Fruit fly (Drosophila melanogaster): ENCODE data around the gene IntS11.

The IntS11 gene

DNA sequence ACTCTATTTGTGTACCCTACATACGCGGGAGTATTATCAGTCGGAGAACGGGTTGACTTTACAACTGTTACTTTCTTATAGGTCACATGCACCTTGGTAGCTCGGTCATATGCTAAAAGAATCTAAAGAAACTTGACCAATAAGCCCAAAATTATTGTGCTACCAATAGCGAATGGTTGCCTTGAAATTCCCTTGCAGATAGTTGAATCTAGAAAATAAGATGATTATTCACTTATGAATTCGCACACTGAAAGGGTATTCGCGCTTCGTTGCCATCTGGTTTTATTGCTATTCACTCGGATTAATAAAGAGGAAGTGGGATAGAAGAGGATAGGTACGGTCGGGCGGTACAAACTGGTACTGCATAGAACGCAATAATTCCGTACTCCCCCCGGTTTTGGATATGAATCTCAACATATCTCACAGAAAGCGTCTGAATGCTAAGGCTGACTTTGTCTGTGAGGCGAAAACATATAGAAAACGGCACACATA, 28.7 kb downstream of the IntS11 start (continued):
- peak; percentile 83 for TF ChIP-seq nmo (GFP tag; optimal IDR thresholded peaks at IDR 0.05)
- TF ChIP-seq Xbp1 (GFP tag; optimal IDR thresholded peaks at IDR 0.05) = peak; percentile 72
- TF ChIP-seq CG18011 (GFP tag; optimal IDR thresholded peaks at IDR 0.05) = peak; percentile 25
- no peak for TF ChIP-seq mld (GFP tag; IDR thresholded peaks at IDR 0.05; ENCODE audit: partially characterized antibody)
- TF ChIP-seq dm (GFP tag; optimal IDR thresholded peaks at IDR 0.05) = peak; percentile 33
- peak; percentile 32 for TF ChIP-seq CG10462 (GFP tag; optimal IDR thresholded peaks at IDR 0.05)
- TF ChIP-seq rib (GFP tag; IDR thresholded peaks at IDR 0.05) = peak; percentile 56
- TF ChIP-seq CG13287 (GFP tag; IDR thresholded peaks at IDR 0.05; ENCODE audit: partially characterized antibody) = no peak
- TF ChIP-seq gfzf (GFP tag; optimal IDR thresholded peaks at IDR 0.05) = no peak
- TF ChIP-seq CG4854 (GFP tag; optimal IDR thresholded peaks at IDR 0.05) = peak; percentile 56
- TF ChIP-seq CG11093 (GFP tag; IDR thresholded peaks at IDR 0.05) = peak; percentile 53; the same call in 1 of the 3 replicates
- TF ChIP-seq Meics (GFP tag; optimal IDR thresholded peaks at IDR 0.05) = peak; percentile 76
- peak; percentile 89 for TF ChIP-seq dysf (GFP tag; IDR thresholded peaks at IDR 0.05)
- peak; percentile 78 for TF ChIP-seq Ptx1 (GFP tag; IDR thresholded peaks at IDR 0.05)
- no peak for TF ChIP-seq CG14860 (GFP tag; IDR thresholded peaks at IDR 0.05; ENCODE audit: partially characterized antibody)
- peak; percentile 22 for TF ChIP-seq CG6683 (GFP tag; optimal IDR thresholded peaks at IDR 0.05)
- peak; percentile 51 for TF ChIP-seq Nf-YC (tag; optimal IDR thresholded peaks at IDR 0.05)
- peak; percentile 73 for TF ChIP-seq Aef1 (GFP tag; IDR thresholded peaks at IDR 0.05)
- TF ChIP-seq fd96Cb (tag; optimal IDR thresholded peaks at IDR 0.05) = peak; percentile 68
- no peak for TF ChIP-seq lov (optimal IDR thresholded peaks at IDR 0.05)
- no peak for TF ChIP-seq lov (GFP tag; IDR thresholded peaks at IDR 0.05)
- TF ChIP-seq en (GFP tag; optimal IDR thresholded peaks at IDR 0.05) = no peak
- TF ChIP-seq Dref (GFP tag; IDR thresholded peaks at IDR 0.05) = no peak
- no peak for TF ChIP-seq CkIIα-i1 (GFP tag; IDR thresholded peaks at IDR 0.05)
- TF ChIP-seq zf30C (GFP tag; optimal IDR thresholded peaks at IDR 0.05) = no peak
- TF ChIP-seq Med (GFP tag) = peak; percentile 96
- peak; percentile 54 for TF ChIP-seq Bdp1 (GFP tag; optimal IDR thresholded peaks at IDR 0.05)
- peak; percentile 53; the same call in 1 of the 2 replicates for TF ChIP-seq chm (GFP tag; IDR thresholded peaks at IDR 0.05)
- TF ChIP-seq CG17186 (GFP tag; optimal IDR thresholded peaks at IDR 0.05) = no peak
- no peak for TF ChIP-seq Hey (tag; optimal IDR thresholded peaks at IDR 0.05)
- peak; percentile 42 for TF ChIP-seq Atf3 (GFP tag; optimal IDR thresholded peaks at IDR 0.05)
- TF ChIP-seq CG17359 (tag; optimal IDR thresholded peaks at IDR 0.05) = peak; percentile 57
- TF ChIP-seq CG15073 (GFP tag; optimal IDR thresholded peaks at IDR 0.05) = no peak
- no peak for TF ChIP-seq bigmax (GFP tag; optimal IDR thresholded peaks at IDR 0.05)
- peak; percentile 61 for TF ChIP-seq Hr3 (GFP tag; optimal IDR thresholded peaks at IDR 0.05)
- TF ChIP-seq prd (optimal IDR thresholded peaks at IDR 0.05) = no peak
- peak; percentile 80 for TF ChIP-seq prd (GFP tag; IDR thresholded peaks at IDR 0.05)
- TF ChIP-seq klu (GFP tag; IDR thresholded peaks at IDR 0.05) = peak; percentile 74
- TF ChIP-seq CG12744 (GFP tag; optimal IDR thresholded peaks at IDR 0.05) = peak; percentile 9
- no peak for TF ChIP-seq sr (GFP tag; IDR thresholded peaks at IDR 0.05)
- TF ChIP-seq exex (tag; optimal IDR thresholded peaks at IDR 0.05) = peak; percentile 65
- no peak for TF ChIP-seq CG2202 (tag; optimal IDR thresholded peaks at IDR 0.05)
- TF ChIP-seq CG9817 (tag; optimal IDR thresholded peaks at IDR 0.05) = peak; percentile 77
- TF ChIP-seq HmgD (GFP tag; optimal IDR thresholded peaks at IDR 0.05) = no peak
- peak; percentile 67 for TF ChIP-seq tio (GFP tag; optimal IDR thresholded peaks at IDR 0.05)
- no peak for TF ChIP-seq CG8478 (optimal IDR thresholded peaks at IDR 0.05)
- peak; percentile 56 for TF ChIP-seq CG7556 (GFP tag; optimal IDR thresholded peaks at IDR 0.05)
- no peak for TF ChIP-seq CG10431 (GFP tag; optimal IDR thresholded peaks at IDR 0.05)
- peak; percentile 81 for TF ChIP-seq ind (GFP tag; optimal IDR thresholded peaks at IDR 0.05)
- peak; percentile 52 for TF ChIP-seq CG8924 (tag; optimal IDR thresholded peaks at IDR 0.05)
- no peak for TF ChIP-seq NFAT (GFP tag; IDR thresholded peaks at IDR 0.05)
- no peak for TF ChIP-seq nerfin-2 (GFP tag; IDR thresholded peaks at IDR 0.05; ENCODE audit: partially characterized antibody)

All from whole organism, embryonic.